Fruit fly (Drosophila melanogaster) whole organism, prepupa: Measurements from ENCODE around the gene Ir10a.

Source experiments
- CG10631 ChIP-seq: fragments of 200-800 bp; sonication (Bioruptor generic); optimal IDR thresholded peaks from 2 replicates; lab custom pipeline; 2016; ENCODE audit warnings: missing biosample characterization, missing genetic modification characterization
- CG16779 ChIP-seq: fragments of 200-800 bp; sonication (Bioruptor generic); optimal IDR thresholded peaks from 3 replicates; lab custom pipeline; 2017; ENCODE audit warnings: missing biosample characterization, mild to moderate bottlenecking, missing genetic modification characterization
- CG32006 ChIP-seq: fragments of 200-800 bp; sonication (Bioruptor generic); optimal IDR thresholded peaks from 3 replicates; lab custom pipeline; 2017; ENCODE audit warnings: missing biosample characterization, mild to moderate bottlenecking, missing genetic modification characterization
- CG34406 ChIP-seq: fragments of 200-800 bp; sonication (Bioruptor generic); optimal IDR thresholded peaks from 3 replicates; lab custom pipeline; 2016; ENCODE audit warnings: missing biosample characterization, missing genetic modification characterization
- CG7368 ChIP-seq: fragments of 200-800 bp; sonication (Bioruptor generic); optimal IDR thresholded peaks from 3 replicates; lab custom pipeline; 2016; ENCODE audit warnings: missing biosample characterization, missing genetic modification characterization
- CG8632 ChIP-seq: fragments of 200-800 bp; sonication (Bioruptor generic); optimal IDR thresholded peaks from 3 replicates; lab custom pipeline; 2016; ENCODE audit warnings: missing biosample characterization, missing genetic modification characterization
- Eip93F ChIP-seq: fragments of 200-800 bp; sonication (Bioruptor generic); optimal IDR thresholded peaks from 2 replicates; lab custom pipeline; 2016; ENCODE audit warnings: missing biosample characterization, mild to moderate bottlenecking, missing genetic modification characterization
- Gug ChIP-seq: fragments of 200-800 bp; sonication (Bioruptor generic); IDR thresholded peaks from 2 replicates; pipeline ENCODE4 v1.3.6; 2022; ENCODE audit warnings: missing biosample characterization, missing genetic modification characterization
- Hr4 ChIP-seq: fragments of 200-800 bp; sonication (Bioruptor generic); optimal IDR thresholded peaks from 3 replicates; lab custom pipeline; 2016; ENCODE audit warnings: missing biosample characterization, missing genetic modification characterization
- Smox ChIP-seq: fragments of 200-800 bp; sonication (Bioruptor generic); optimal IDR thresholded peaks from 3 replicates; lab custom pipeline; 2016; ENCODE audit warnings: missing biosample characterization, missing genetic modification characterization
- Sox15 ChIP-seq: fragments of 200-800 bp; sonication (Bioruptor generic); optimal IDR thresholded peaks from 3 replicates; lab custom pipeline; 2016; ENCODE audit warnings: missing biosample characterization, missing genetic modification characterization
- cyc ChIP-seq: fragments of 200-800 bp; sonication (Bioruptor generic); optimal IDR thresholded peaks from 3 replicates; lab custom pipeline; 2016; ENCODE audit warnings: missing biosample characterization, missing genetic modification characterization
- dsx ChIP-seq: fragments of 200-800 bp; optimal IDR thresholded peaks from 3 replicates; lab custom pipeline; 2019; ENCODE audit warnings: missing biosample characterization, mild to moderate bottlenecking, missing genetic modification characterization, moderate library complexity; ENCODE audit not compliant: poor library complexity, severe bottlenecking
- net ChIP-seq: fragments of 200-800 bp; sonication (Bioruptor generic); optimal IDR thresholded peaks from 3 replicates; lab custom pipeline; 2016; ENCODE audit warnings: missing biosample characterization, missing genetic modification characterization

Ir10a gene

dm6 chrX:11284993-11285392 is 26.0 kb downstream of the Ir10a start:
- TF ChIP-seq Eip93F (GFP tag; lab: Kevin White, UChicago) = no peak
- TF ChIP-seq CG7368 (GFP tag; lab: Kevin White, UChicago) = no peak
- no peak for TF ChIP-seq cyc (GFP tag; lab: Kevin White, UChicago)
- TF ChIP-seq, all 60 proteins: peak for 0

dm6 chrX:11283570-11283969 is 27.4 kb downstream of the Ir10a start:
- TF ChIP-seq CG32006 (GFP tag; lab: Kevin White, UChicago) (no peak), CG8632 (no peak), Hr4 (no peak), CG16779 (tag; lab: Kevin White, UChicago) (no peak), Gug (no peak), net (GFP tag; lab: Kevin White, UChicago) (no peak), CG10631 (GFP tag; lab: Kevin White, UChicago) (no peak), Eip93F (GFP tag; lab: Kevin White, UChicago) (no peak), CG7368 (GFP tag; lab: Kevin White, UChicago) (no peak), CG34406 (GFP tag; lab: Kevin White, UChicago) (no peak), Sox15 (GFP tag; lab: Kevin White, UChicago) (no peak), Smox (GFP tag; lab: Kevin White, UChicago) (no peak), dsx (GFP tag; lab: Kevin White, UChicago) (no peak)
